Fruit fly (Drosophila melanogaster) whole organism, pupa: Measurements from ENCODE around the gene GluRIB.

Experiments
- CG10348 ChIP-seq: fragments of 200-800 bp; sonication (Bioruptor generic); IDR thresholded peaks from 2 replicates; pipeline ENCODE4 v1.3.6; 2022; ENCODE audit warnings: missing biosample characterization, missing genetic modification characterization
- CG12605 ChIP-seq: fragments of 200-800 bp; sonication (Bioruptor generic); IDR thresholded peaks from 2 replicates; pipeline ENCODE4 v1.3.6; 2022; ENCODE audit warnings: missing biosample characterization, missing genetic modification characterization
- CG13204 ChIP-seq: fragments of 200-800 bp; sonication (Bioruptor generic); optimal IDR thresholded peaks from 2 replicates; lab custom pipeline; 2018; ENCODE audit warnings: missing biosample characterization, mild to moderate bottlenecking, missing genetic modification characterization, moderate library complexity
- CG14655 ChIP-seq: fragments of 200-800 bp; sonication (Bioruptor generic); optimal IDR thresholded peaks from 3 replicates; lab custom pipeline; 2017; ENCODE audit warnings: mild to moderate bottlenecking, missing biosample characterization, missing genetic modification reagents, missing genetic modification characterization
- CG15710 ChIP-seq: fragments of 200-800 bp; sonication (Bioruptor generic); optimal IDR thresholded peaks from 2 replicates; lab custom pipeline; 2018; ENCODE audit warnings: missing biosample characterization, mild to moderate bottlenecking, missing genetic modification characterization, moderate library complexity
- CG17806 ChIP-seq: fragments of 200-800 bp; sonication (Bioruptor generic); optimal IDR thresholded peaks from 2 replicates; lab custom pipeline; 2018; ENCODE audit warnings: missing biosample characterization, mild to moderate bottlenecking, missing genetic modification characterization, moderate library complexity
- CG32121 ChIP-seq: fragments of 200-800 bp; sonication (Bioruptor generic); IDR thresholded peaks from 2 replicates; pipeline ENCODE4 v1.3.6; 2022; ENCODE audit warnings: missing biosample characterization, missing genetic modification characterization
- CG34367 ChIP-seq: fragments of 200-800 bp; sonication (Bioruptor generic); optimal IDR thresholded peaks from 2 replicates; lab custom pipeline; 2018; ENCODE audit warnings: missing biosample characterization, mild to moderate bottlenecking, missing genetic modification characterization
- CG4496 ChIP-seq: fragments of 200-800 bp; sonication (Bioruptor generic); IDR thresholded peaks from 3 replicates; pipeline ENCODE4 v1.3.6; 2022; ENCODE audit warnings: missing biosample characterization, missing genetic modification characterization
- CG8159 ChIP-seq: fragments of 200-800 bp; sonication (Bioruptor generic); optimal IDR thresholded peaks from 3 replicates; lab custom pipeline; 2018; ENCODE audit warnings: missing biosample characterization, mild to moderate bottlenecking, missing genetic modification characterization, moderate library complexity
- CG8301 ChIP-seq: fragments of 200-800 bp; sonication (Bioruptor generic); optimal IDR thresholded peaks from 2 replicates; lab custom pipeline; 2018; ENCODE audit warnings: missing biosample characterization, mild to moderate bottlenecking, missing genetic modification characterization
- CG9948 ChIP-seq: fragments of 200-800 bp; sonication (Bioruptor generic); optimal IDR thresholded peaks from 2 replicates; lab custom pipeline; 2018; ENCODE audit warnings: missing biosample characterization, mild to moderate bottlenecking, missing genetic modification characterization, moderate library complexity
- D1 ChIP-seq: fragments of 200-800 bp; sonication (Bioruptor generic); optimal IDR thresholded peaks from 2 replicates; lab custom pipeline; 2018; ENCODE audit warnings: missing biosample characterization, mild to moderate bottlenecking, missing genetic modification characterization, moderate library complexity
- EcR ChIP-seq: fragments of 200-800 bp; sonication (Bioruptor generic); optimal IDR thresholded peaks from 3 replicates; lab custom pipeline; 2019; ENCODE audit warnings: missing biosample characterization, missing genetic modification characterization, mild to moderate bottlenecking, moderate library complexity, missing genetic modification reagents
- Ets98B ChIP-seq: fragments of 200-800 bp; sonication (Bioruptor generic); IDR thresholded peaks from 2 replicates; pipeline ENCODE4 v1.3.6; 2022; ENCODE audit warnings: missing biosample characterization, missing genetic modification characterization
- Pif1A ChIP-seq: fragments of 200-800 bp; sonication (Bioruptor generic); optimal IDR thresholded peaks from 3 replicates; lab custom pipeline; 2016; ENCODE audit warnings: missing biosample characterization, missing genetic modification characterization
- Pif1B ChIP-seq: fragments of 200-800 bp; sonication (Bioruptor generic); optimal IDR thresholded peaks from 3 replicates; lab custom pipeline; 2016; ENCODE audit warnings: missing biosample characterization, missing genetic modification characterization
- Snoo ChIP-seq: fragments of 200-800 bp; sonication (Bioruptor generic); optimal IDR thresholded peaks from 3 replicates; lab custom pipeline; 2017; ENCODE audit warnings: missing biosample characterization, mild to moderate bottlenecking, missing genetic modification characterization, inconsistent platforms
- fd96Ca ChIP-seq: fragments of 200-800 bp; sonication (Bioruptor generic); IDR thresholded peaks from 3 replicates; pipeline ENCODE4 v1.3.6; 2022; ENCODE audit warnings: missing biosample characterization, missing genetic modification characterization
- gl ChIP-seq: fragments of 200-800 bp; sonication (Bioruptor generic); optimal IDR thresholded peaks from 2 replicates; lab custom pipeline; 2018; ENCODE audit warnings: missing biosample characterization, mild to moderate bottlenecking, missing genetic modification characterization
- rn ChIP-seq: fragments of 200-800 bp; sonication (Bioruptor generic); IDR thresholded peaks from 2 replicates; pipeline ENCODE4 v1.3.6; 2022; ENCODE audit warnings: missing biosample characterization, missing genetic modification characterization

The GluRIB gene

DNA sequence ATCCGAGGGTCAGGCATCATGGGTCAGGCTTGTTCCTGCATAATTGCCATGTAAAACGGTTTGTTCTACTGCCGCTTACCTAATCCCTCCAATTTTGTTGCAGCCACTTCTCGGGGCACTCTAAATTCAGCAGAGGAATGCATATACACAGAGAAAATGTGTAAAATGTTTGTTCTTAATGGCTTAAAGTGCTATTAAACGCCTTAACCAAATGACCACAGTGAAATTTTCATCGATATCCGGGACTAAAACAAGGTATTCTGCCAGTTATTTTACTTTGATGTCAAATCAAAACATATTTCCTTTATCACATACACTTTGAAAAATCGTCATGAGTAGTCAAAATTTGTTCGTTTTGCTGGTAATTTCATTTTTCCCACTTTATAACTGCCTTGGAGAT lies 1.9 kb upstream of the GluRIB start, which contains the start of gene CG4477:
Gene CG4477 (plus strand): TSS at position 301 of the 400 bp plus-strand sequence.
- no peak for TF ChIP-seq EcR (GFP tag; lab: Kevin White, UChicago)
- TF ChIP-seq Snoo (tag; lab: Kevin White, UChicago) = no peak
- TF ChIP-seq CG32121 (GFP tag; lab: Robert Waterston, UW) = no peak
- TF ChIP-seq fd96Ca = no peak
- no peak for TF ChIP-seq CG12605
- no peak for TF ChIP-seq CG8301 (tag; lab: Kevin White, UChicago)
- no peak for TF ChIP-seq Ets98B
- TF ChIP-seq CG14655 (GFP tag; lab: Kevin White, UChicago) = no peak
- no peak for TF ChIP-seq D1 (tag; lab: Kevin White, UChicago)
- no peak for TF ChIP-seq CG9948 (tag; lab: Kevin White, UChicago)
- no peak for TF ChIP-seq CG15710 (tag; lab: Kevin White, UChicago)
- no peak for TF ChIP-seq CG34367 (tag; lab: Kevin White, UChicago)
- TF ChIP-seq gl (tag; lab: Kevin White, UChicago) = no peak
- no peak for TF ChIP-seq CG13204 (GFP tag; lab: Kevin White, UChicago)
- TF ChIP-seq Pif1A (GFP tag; lab: Kevin White, UChicago) = no peak
- TF ChIP-seq Pif1B (GFP tag; lab: Kevin White, UChicago) = no peak
- TF ChIP-seq CG4496 (GFP tag; lab: Robert Waterston, UW) = no peak
- no peak for TF ChIP-seq CG8159
- TF ChIP-seq CG10348 = no peak
- TF ChIP-seq rn (GFP tag; lab: Robert Waterston, UW) = no peak

DNA sequence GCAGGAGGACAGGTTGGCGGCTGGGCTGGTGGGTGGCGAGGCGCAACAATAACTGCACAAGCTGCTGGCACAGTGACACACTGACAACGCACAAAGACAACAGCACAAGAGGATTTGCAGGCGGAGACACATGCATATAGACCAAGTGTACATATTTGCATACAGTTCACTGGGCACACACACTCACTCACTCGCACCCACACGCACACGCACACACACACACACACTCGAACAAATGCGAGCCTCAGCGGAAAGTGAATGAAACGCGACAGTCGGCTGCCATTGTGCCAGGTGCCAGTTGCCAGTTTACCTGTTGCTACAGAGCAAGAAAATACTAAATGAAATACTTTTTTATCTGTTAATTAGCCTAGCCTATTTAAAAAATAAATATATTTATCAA lies 3.4 kb downstream of the GluRIB start:
- TF ChIP-seq rn (GFP tag; lab: Robert Waterston, UW) (no peak), CG14655 (GFP tag; lab: Kevin White, UChicago) (no peak), CG8159 (no peak), Pif1B (GFP tag; lab: Kevin White, UChicago) (no peak), CG13204 (GFP tag; lab: Kevin White, UChicago) (no peak), Pif1A (GFP tag; lab: Kevin White, UChicago) (no peak), EcR (GFP tag; lab: Kevin White, UChicago) (no peak), CG12605 (no peak), CG10348 (no peak), Ets98B (no peak), CG34367 (tag; lab: Kevin White, UChicago) (no peak)
- TF ChIP-seq, all 21 proteins: peak for 0

DNA sequence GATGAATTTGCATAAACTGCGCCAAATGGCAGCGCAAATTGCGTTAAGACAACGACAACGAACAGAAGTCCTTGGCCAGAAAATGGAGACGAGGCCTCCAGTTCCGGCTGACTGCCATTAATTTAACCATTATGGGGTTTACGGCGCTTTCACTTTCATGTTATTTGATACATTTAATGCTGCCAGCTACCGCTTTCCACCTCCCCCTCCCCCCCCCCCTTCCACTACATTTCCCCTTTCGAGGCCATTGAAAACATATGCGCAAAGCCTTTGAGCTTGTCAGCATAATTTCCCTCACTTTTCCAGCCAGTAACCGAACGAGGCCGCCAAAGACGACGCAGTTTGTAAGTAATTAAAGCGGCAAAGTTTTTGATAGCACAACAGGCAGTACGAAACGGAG lies 10.5 kb downstream of the GluRIB start:
- no peak for TF ChIP-seq fd96Ca
- no peak for TF ChIP-seq CG8159
- no peak for TF ChIP-seq CG14655 (GFP tag; lab: Kevin White, UChicago)
- no peak for TF ChIP-seq gl (tag; lab: Kevin White, UChicago)
- TF ChIP-seq CG17806 (tag; lab: Kevin White, UChicago) = no peak
- no peak for TF ChIP-seq CG13204 (GFP tag; lab: Kevin White, UChicago)
- TF ChIP-seq CG15710 (tag; lab: Kevin White, UChicago) = no peak
- TF ChIP-seq Ets98B = no peak
- TF ChIP-seq Pif1B (GFP tag; lab: Kevin White, UChicago) = no peak
- no peak for TF ChIP-seq CG9948 (tag; lab: Kevin White, UChicago)
- no peak for TF ChIP-seq CG4496 (GFP tag; lab: Robert Waterston, UW)
- no peak for TF ChIP-seq Pif1A (GFP tag; lab: Kevin White, UChicago)
- TF ChIP-seq CG32121 (GFP tag; lab: Robert Waterston, UW) = no peak
- TF ChIP-seq CG34367 (tag; lab: Kevin White, UChicago) = no peak

DNA sequence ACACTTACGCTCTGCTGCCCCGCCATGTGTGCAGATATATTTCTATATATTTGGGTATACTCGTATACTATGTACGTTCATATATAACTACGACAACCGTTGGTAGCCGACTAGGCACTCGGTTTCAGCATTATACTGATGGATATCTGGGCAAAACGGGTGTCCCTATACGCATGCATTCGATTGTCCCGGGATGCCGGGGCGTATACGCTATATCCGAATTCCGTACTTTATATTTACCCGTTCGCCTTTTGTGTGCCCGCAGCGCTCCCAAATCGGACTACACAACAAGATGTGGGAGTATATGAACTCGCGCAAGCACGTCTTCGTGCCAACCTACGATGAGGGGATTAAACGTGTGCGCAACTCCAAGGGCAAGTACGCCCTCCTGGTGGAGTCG lies 32.0 kb downstream of the GluRIB start:
- no peak for TF ChIP-seq CG9948 (tag; lab: Kevin White, UChicago)
- no peak for TF ChIP-seq CG14655 (GFP tag; lab: Kevin White, UChicago)
- TF ChIP-seq CG15710 (tag; lab: Kevin White, UChicago) = no peak
- no peak for TF ChIP-seq CG17806 (tag; lab: Kevin White, UChicago)
- no peak for TF ChIP-seq Snoo (tag; lab: Kevin White, UChicago)
- TF ChIP-seq Pif1B (GFP tag; lab: Kevin White, UChicago) = no peak
- TF ChIP-seq CG34367 (tag; lab: Kevin White, UChicago) = no peak
- TF ChIP-seq fd96Ca = no peak
- no peak for TF ChIP-seq gl (tag; lab: Kevin White, UChicago)
- no peak for TF ChIP-seq Pif1A (GFP tag; lab: Kevin White, UChicago)
- no peak for TF ChIP-seq CG4496 (GFP tag; lab: Robert Waterston, UW)
- TF ChIP-seq D1 (tag; lab: Kevin White, UChicago) = no peak
- no peak for TF ChIP-seq CG8159
- TF ChIP-seq Ets98B = no peak
- no peak for TF ChIP-seq rn (GFP tag; lab: Robert Waterston, UW)
- TF ChIP-seq CG10348 = no peak
- no peak for TF ChIP-seq CG32121 (GFP tag; lab: Robert Waterston, UW)

DNA sequence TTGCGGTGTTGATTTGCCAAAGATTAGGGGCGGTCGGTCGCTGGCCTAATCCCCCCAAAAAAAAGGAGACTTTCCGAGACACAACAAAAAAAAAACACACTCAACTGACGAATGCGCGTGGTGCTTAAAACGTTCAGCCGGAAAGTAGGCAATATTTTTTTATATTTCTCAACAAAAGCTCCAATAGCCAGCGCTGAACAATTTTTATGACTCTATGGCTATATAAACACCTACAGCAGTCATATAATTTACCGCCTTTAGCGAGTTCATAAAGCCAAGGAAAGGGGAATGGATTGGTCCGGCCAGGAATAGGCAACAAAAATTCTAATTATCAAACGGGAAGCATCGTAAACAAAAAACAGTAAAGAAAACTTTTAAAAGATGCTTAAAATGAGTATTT lies 52.6 kb downstream of the GluRIB start:
- TF ChIP-seq rn (GFP tag; lab: Robert Waterston, UW) = no peak
- no peak for TF ChIP-seq CG4496 (GFP tag; lab: Robert Waterston, UW)
- no peak for TF ChIP-seq CG17806 (tag; lab: Kevin White, UChicago)
- no peak for TF ChIP-seq CG13204 (GFP tag; lab: Kevin White, UChicago)
- no peak for TF ChIP-seq Snoo (tag; lab: Kevin White, UChicago)
- TF ChIP-seq Pif1B (GFP tag; lab: Kevin White, UChicago) = no peak
- no peak for TF ChIP-seq CG10348
- no peak for TF ChIP-seq CG8159
- TF ChIP-seq CG8301 (tag; lab: Kevin White, UChicago) = no peak
- TF ChIP-seq gl (tag; lab: Kevin White, UChicago) = no peak
- TF ChIP-seq EcR (GFP tag; lab: Kevin White, UChicago) = no peak
- no peak for TF ChIP-seq CG34367 (tag; lab: Kevin White, UChicago)
- no peak for TF ChIP-seq Ets98B
- TF ChIP-seq CG14655 (GFP tag; lab: Kevin White, UChicago) = no peak
- TF ChIP-seq CG15710 (tag; lab: Kevin White, UChicago) = no peak
- TF ChIP-seq CG9948 (tag; lab: Kevin White, UChicago) = no peak
- TF ChIP-seq CG12605 = no peak
- TF ChIP-seq fd96Ca = no peak
- TF ChIP-seq D1 (tag; lab: Kevin White, UChicago) = no peak
- TF ChIP-seq Pif1A (GFP tag; lab: Kevin White, UChicago) = no peak
- TF ChIP-seq, all 21 proteins: peak for 0
